Fruit fly (Drosophila melanogaster): ENCODE results near the gene Cbl.

DNA sequence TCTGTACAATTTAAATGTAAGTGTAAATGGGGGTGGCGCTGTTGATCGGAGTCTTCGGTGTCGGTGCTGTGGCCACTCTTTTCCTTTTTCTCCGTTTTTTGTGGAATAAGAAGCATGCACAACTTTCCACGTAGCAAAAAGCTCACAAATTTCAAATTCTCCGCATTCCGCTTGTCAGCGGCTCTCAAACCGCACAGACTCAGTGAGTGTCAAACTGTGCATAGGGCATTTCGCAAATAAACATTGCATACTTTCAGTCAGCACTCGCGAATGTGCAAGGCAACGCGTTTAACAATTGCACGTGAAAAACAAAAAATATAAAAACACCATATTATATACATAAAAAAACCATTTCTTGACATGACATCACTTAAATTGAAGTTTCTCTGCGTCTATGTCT is 29.8 kb upstream of the Cbl start:
- no peak for TF ChIP-seq Dfd (GFP tag; optimal IDR thresholded peaks at IDR 0.05)
- no peak for TF ChIP-seq brk (GFP tag; optimal IDR thresholded peaks at IDR 0.05)
- no peak for TF ChIP-seq Rel (GFP tag; optimal IDR thresholded peaks at IDR 0.05)
- TF ChIP-seq Rel (tag; optimal IDR thresholded peaks at IDR 0.05), result no peak
- TF ChIP-seq sv (GFP tag; optimal IDR thresholded peaks at IDR 0.05), result no peak
- TF ChIP-seq usp (GFP tag; optimal IDR thresholded peaks at IDR 0.05), result no peak
- TF ChIP-seq foxo (GFP tag; optimal IDR thresholded peaks at IDR 0.05), result no peak
- TF ChIP-seq psq (GFP tag; optimal IDR thresholded peaks at IDR 0.05), result no peak
- TF ChIP-seq CG32264 (GFP tag; optimal IDR thresholded peaks at IDR 0.05), result no peak
- no peak for TF ChIP-seq fru (GFP tag; optimal IDR thresholded peaks at IDR 0.05)
- no peak for TF ChIP-seq Dif (GFP tag; optimal IDR thresholded peaks at IDR 0.05; ENCODE audit: partially characterized antibody)
- TF ChIP-seq Vsx2 (GFP tag; optimal IDR thresholded peaks at IDR 0.05; ENCODE audit: partially characterized antibody), result no peak
- no peak for TF ChIP-seq pan (optimal IDR thresholded peaks at IDR 0.05)
- no peak for TF ChIP-seq Hr78 (GFP tag; optimal IDR thresholded peaks at IDR 0.05)
- no peak for TF ChIP-seq h (GFP tag; optimal IDR thresholded peaks at IDR 0.05)
